Fruit fly (Drosophila melanogaster) whole organism, embryonic: Measurements from ENCODE around the gene Agpat1.
A peak's percentile ranks its signal among the peaks of the same experiment; 100 is the strongest.

Experiments
- Atf3 ChIP-seq: fragments of 200-800 bp; sonication (Bioruptor generic); optimal IDR thresholded peaks from 3 replicates; lab custom pipeline; 2016; ENCODE audit warnings: missing biosample characterization, missing genetic modification characterization
- Bgb ChIP-seq: fragments of 200-800 bp; sonication (Bioruptor generic); IDR thresholded peaks from 2 replicates; pipeline ENCODE4 v1.3.6; 2022; ENCODE audit warnings: missing biosample characterization, missing genetic modification characterization; ENCODE audit not compliant: partially characterized antibody
- CG10959 ChIP-seq: fragments of 200-800 bp; sonication (Bioruptor generic); IDR thresholded peaks from 2 replicates; pipeline ENCODE4 v1.3.6; 2022; ENCODE audit warnings: missing biosample characterization, missing genetic modification characterization
- CG12104 ChIP-seq: fragments of 200-800 bp; sonication (Bioruptor generic); optimal IDR thresholded peaks from 3 replicates; lab custom pipeline; 2016; ENCODE audit warnings: missing biosample characterization, missing genetic modification characterization
- CG12659 ChIP-seq: fragments of 200-800 bp; sonication (Bioruptor generic); optimal IDR thresholded peaks from 3 replicates; lab custom pipeline; 2017; ENCODE audit warnings: mild to moderate bottlenecking, missing biosample characterization, missing genetic modification reagents, missing genetic modification characterization
- CG14710 ChIP-seq: fragments of 200-800 bp; sonication (Bioruptor generic); optimal IDR thresholded peaks from 3 replicates; lab custom pipeline; 2019; ENCODE audit warnings: missing biosample characterization, mild to moderate bottlenecking, missing genetic modification characterization, moderate library complexity
- CG14860 ChIP-seq: fragments of 200-800 bp; sonication (Bioruptor generic); IDR thresholded peaks from 3 replicates; pipeline ENCODE4 v1.3.6; 2022; ENCODE audit warnings: missing biosample characterization, missing genetic modification characterization; ENCODE audit not compliant: partially characterized antibody
- CG1602 ChIP-seq: fragments of 200-800 bp; sonication (Bioruptor generic); optimal IDR thresholded peaks from 3 replicates; lab custom pipeline; 2016; ENCODE audit warnings: missing biosample characterization, missing genetic modification characterization
- CG2116 ChIP-seq: fragments of 200-800 bp; sonication (Bioruptor generic); optimal IDR thresholded peaks from 3 replicates; lab custom pipeline; 2018; ENCODE audit warnings: missing biosample characterization, mild to moderate bottlenecking, missing genetic modification characterization
- CG31441 ChIP-seq: fragments of 200-800 bp; sonication (Bioruptor generic); IDR thresholded peaks from 2 replicates; pipeline ENCODE4 v1.3.6; 2022; ENCODE audit warnings: missing biosample characterization, missing genetic modification characterization
- CG32772 ChIP-seq: fragments of 200-800 bp; sonication (Bioruptor generic); IDR thresholded peaks from 2 replicates; pipeline ENCODE4 v1.3.6; 2022; ENCODE audit warnings: missing biosample characterization, missing genetic modification characterization
- CG3726 ChIP-seq: fragments of 200-800 bp; sonication (Bioruptor generic); IDR thresholded peaks from 3 replicates; pipeline ENCODE4, ENCODE4 v1.3.6; 2022; ENCODE audit warnings: missing biosample characterization, missing genetic modification characterization
- CG3847 ChIP-seq: fragments of 200-800 bp; sonication (Bioruptor generic); IDR thresholded peaks from 2 replicates; pipeline ENCODE4 v1.3.6; 2022; ENCODE audit warnings: missing biosample characterization, missing genetic modification characterization
- CG42726 ChIP-seq: fragments of 200-800 bp; sonication (Bioruptor generic); IDR thresholded peaks from 2 replicates; pipeline ENCODE4 v1.3.6; 2022; ENCODE audit warnings: missing biosample characterization, missing genetic modification characterization; ENCODE audit not compliant: partially characterized antibody
- CG4707 ChIP-seq: fragments of 200-800 bp; sonication (Bioruptor generic); optimal IDR thresholded peaks from 2 replicates; lab custom pipeline; 2018; ENCODE audit warnings: missing biosample characterization, mild to moderate bottlenecking, missing genetic modification characterization, moderate library complexity
- CG5245 ChIP-seq: fragments of 200-800 bp; sonication (Bioruptor generic); optimal IDR thresholded peaks from 3 replicates; lab custom pipeline; 2016; ENCODE audit warnings: missing biosample characterization, missing genetic modification characterization
- CG7786 ChIP-seq: fragments of 200-800 bp; sonication (Bioruptor generic); optimal IDR thresholded peaks from 2 replicates; lab custom pipeline; 2016; ENCODE audit warnings: missing biosample characterization, missing genetic modification characterization
- D ChIP-seq, 2 experiments: fragments of 200-800 bp in 1 of 2; fragments of >200 bp in 1 of 2; sonication (Bioruptor generic) in 1 of 2; optimal IDR thresholded peaks; 2 replicates in 1 of 2; 3 replicates in 1 of 2; lab custom pipeline; 2017; ENCODE audit warnings: mild to moderate bottlenecking in 1 of 2, missing biosample characterization in 1 of 2, missing genetic modification characterization in 1 of 2, missing genetic modification reagents in 1 of 2
- Dip3 ChIP-seq: fragments of 200-800 bp; sonication (Bioruptor generic); optimal IDR thresholded peaks from 3 replicates; lab custom pipeline; 2016; ENCODE audit warnings: missing biosample characterization, missing genetic modification characterization
- Doc3 ChIP-seq: fragments of 200-800 bp; sonication (Bioruptor generic); IDR thresholded peaks from 3 replicates; pipeline ENCODE4 v1.3.6; 2022; ENCODE audit warnings: missing biosample characterization, missing genetic modification characterization; ENCODE audit not compliant: partially characterized antibody
- E2f2 ChIP-seq: fragments of 200-800 bp; sonication (Bioruptor generic); IDR thresholded peaks from 2 replicates; pipeline ENCODE4 v1.3.6; 2022; ENCODE audit warnings: missing biosample characterization, missing genetic modification characterization
- Lhr ChIP-seq: fragments of 200-800 bp; sonication (Bioruptor generic); optimal IDR thresholded peaks from 3 replicates; lab custom pipeline; 2017; ENCODE audit warnings: mild to moderate bottlenecking, missing biosample characterization, missing genetic modification reagents, missing genetic modification characterization
- NfI ChIP-seq: fragments of 200-800 bp; sonication (Bioruptor generic); optimal IDR thresholded peaks from 3 replicates; lab custom pipeline; 2018; ENCODE audit warnings: missing biosample characterization, mild to moderate bottlenecking, missing genetic modification characterization, moderate library complexity
- Sry-δ ChIP-seq: fragments of 200-800 bp; sonication (Bioruptor generic); optimal IDR thresholded peaks from 2 replicates; lab custom pipeline; 2016; ENCODE audit warnings: missing biosample characterization, missing genetic modification characterization
- Usf ChIP-seq: fragments of 200-800 bp; sonication (Bioruptor generic); optimal IDR thresholded peaks from 2 replicates; lab custom pipeline; 2017; ENCODE audit warnings: missing genotype, missing biosample characterization, missing genetic modification characterization
- bab2 ChIP-seq: fragments of 200-800 bp; sonication (Bioruptor generic); optimal IDR thresholded peaks from 2 replicates; lab custom pipeline; 2016; ENCODE audit warnings: missing biosample characterization, missing genetic modification characterization
- cg ChIP-seq: fragments of 200-800 bp; sonication (Bioruptor generic); optimal IDR thresholded peaks from 3 replicates; lab custom pipeline; 2019; ENCODE audit warnings: missing biosample characterization, mild to moderate bottlenecking, missing genetic modification characterization, moderate library complexity
- dmrt11E ChIP-seq: fragments of 200-800 bp; sonication (Bioruptor generic); optimal IDR thresholded peaks from 3 replicates; lab custom pipeline; 2018; ENCODE audit warnings: missing biosample characterization, mild to moderate bottlenecking, missing genetic modification characterization, moderate library complexity
- gem ChIP-seq: fragments of 200-800 bp; sonication (Bioruptor generic); optimal IDR thresholded peaks from 2 replicates; lab custom pipeline; 2019; ENCODE audit warnings: missing biosample characterization, mild to moderate bottlenecking, missing genetic modification characterization, moderate library complexity
- gfzf ChIP-seq: fragments of 200-800 bp; sonication (Bioruptor generic); optimal IDR thresholded peaks from 2 replicates; lab custom pipeline; 2016; ENCODE audit warnings: missing biosample characterization, mild to moderate bottlenecking, missing genetic modification characterization, moderate library complexity
- ham ChIP-seq: fragments of 200-800 bp; sonication (Bioruptor generic); IDR thresholded peaks from 2 replicates; pipeline ENCODE4 v1.3.6; 2022; ENCODE audit warnings: missing biosample characterization, missing genetic modification characterization
- hb ChIP-seq: fragments of 200-800 bp; sonication (Bioruptor generic); IDR thresholded peaks from 3 replicates; pipeline ENCODE4 v1.3.6; 2022; ENCODE audit warnings: missing biosample characterization, missing genetic modification characterization; ENCODE audit not compliant: partially characterized antibody
- hbn ChIP-seq: fragments of 200-800 bp; sonication (Bioruptor generic); IDR thresholded peaks from 2 replicates; pipeline ENCODE4 v1.3.6; 2022; ENCODE audit warnings: missing biosample characterization, missing genetic modification characterization; ENCODE audit not compliant: partially characterized antibody
- ind ChIP-seq: fragments of 200-800 bp; sonication (Bioruptor generic); optimal IDR thresholded peaks from 3 replicates; lab custom pipeline; 2016; ENCODE audit warnings: missing biosample characterization, missing genetic modification characterization
- inv ChIP-seq: fragments of 200-800 bp; sonication (Bioruptor generic); IDR thresholded peaks from 2 replicates; pipeline ENCODE4 v1.3.6; 2022; ENCODE audit warnings: missing biosample characterization, missing genetic modification characterization; ENCODE audit not compliant: partially characterized antibody
- kah ChIP-seq: fragments of 200-800 bp; sonication (Bioruptor generic); optimal IDR thresholded peaks from 2 replicates; lab custom pipeline; 2018; ENCODE audit warnings: missing biosample characterization, mild to moderate bottlenecking, missing genetic modification characterization
- knrl ChIP-seq: fragments of 200-800 bp; sonication (Bioruptor generic); IDR thresholded peaks from 3 replicates; pipeline ENCODE4 v1.3.6; 2022; ENCODE audit warnings: missing biosample characterization, missing genetic modification characterization; ENCODE audit not compliant: partially characterized antibody
- peb ChIP-seq: fragments of 200-800 bp; sonication (Bioruptor generic); IDR thresholded peaks from 2 replicates; pipeline ENCODE4 v1.3.6; 2022; ENCODE audit warnings: missing biosample characterization, missing genetic modification characterization
- pho ChIP-seq: fragments of 200-800 bp; sonication (Bioruptor generic); optimal IDR thresholded peaks from 2 replicates; lab custom pipeline; 2016; ENCODE audit warnings: missing biosample characterization, missing genetic modification characterization
- pzg ChIP-seq: fragments of 200-800 bp; sonication (Bioruptor generic); optimal IDR thresholded peaks from 3 replicates; lab custom pipeline; 2018; ENCODE audit warnings: missing biosample characterization, mild to moderate bottlenecking, missing genetic modification characterization, moderate library complexity
- sens ChIP-seq: fragments of 200-800 bp; sonication (Bioruptor generic); peaks from one replicate; lab custom pipeline; 2016; ENCODE audit warnings: missing biosample characterization, missing genetic modification characterization
- slbo ChIP-seq: fragments of 200-800 bp; sonication (Bioruptor generic); IDR thresholded peaks from 2 replicates; pipeline ENCODE4 v1.3.6; 2022; ENCODE audit warnings: missing biosample characterization, missing genetic modification characterization
- sob ChIP-seq: fragments of 200-800 bp; sonication (Bioruptor generic); IDR thresholded peaks from 2 replicates; pipeline ENCODE4 v1.3.6; 2022; ENCODE audit warnings: missing biosample characterization, missing genetic modification characterization
- stwl ChIP-seq: fragments of 200-800 bp; sonication (Bioruptor generic); optimal IDR thresholded peaks from 3 replicates; lab custom pipeline; 2018; ENCODE audit warnings: missing biosample characterization, mild to moderate bottlenecking, missing genetic modification characterization, moderate library complexity
- tna ChIP-seq: fragments of 200-800 bp; sonication (Bioruptor generic); IDR thresholded peaks from 2 replicates; pipeline ENCODE4 v1.3.6; 2022; ENCODE audit warnings: missing biosample characterization, missing genetic modification characterization; ENCODE audit not compliant: partially characterized antibody
- tx ChIP-seq: fragments of 200-800 bp; sonication (Bioruptor generic); optimal IDR thresholded peaks from 2 replicates; lab custom pipeline; 2016; ENCODE audit warnings: missing biosample characterization, missing genetic modification characterization
- zen ChIP-seq: fragments of 200-800 bp; sonication (Bioruptor generic); optimal IDR thresholded peaks from 3 replicates; lab custom pipeline; 2018; ENCODE audit warnings: missing biosample characterization, mild to moderate bottlenecking, missing genetic modification characterization, moderate library complexity
- zfh1 ChIP-seq: fragments of 200-800 bp; sonication (Bioruptor generic); IDR thresholded peaks from 3 replicates; pipeline ENCODE4 v1.3.6; 2022; ENCODE audit warnings: missing biosample characterization, missing genetic modification characterization

The Agpat1 gene

DNA sequence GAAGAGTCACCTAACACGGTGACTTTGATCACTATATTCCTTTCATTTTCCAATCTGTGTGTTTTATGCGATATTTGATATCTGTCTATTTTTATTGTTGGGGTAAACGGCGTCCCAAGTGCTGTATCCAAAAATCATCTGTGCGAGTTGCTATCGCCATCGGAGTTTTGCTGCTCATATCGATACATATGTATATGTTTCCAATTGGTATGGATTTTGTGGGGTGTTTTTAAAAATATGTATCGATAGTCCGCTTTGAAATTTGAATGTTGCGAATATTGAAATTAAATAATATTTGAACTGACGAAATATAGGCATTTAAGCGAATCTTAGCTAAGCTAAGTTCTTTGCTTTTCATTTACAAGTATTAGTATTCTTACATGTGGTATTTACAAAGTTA lies 1.6 kb upstream of the Agpat1 start, which contains the start of gene pira (continued):
- TF ChIP-seq CG14860 (GFP tag; lab: Robert Waterston, UW) (peak; percentile 80), CG3847 (GFP tag; lab: Robert Waterston, UW) (no peak), CG12104 (GFP tag; lab: Kevin White, UChicago) (no peak), Sry-δ (GFP tag; lab: Kevin White, UChicago) (peak; percentile 54), hbn (GFP tag; lab: Robert Waterston, UW) (peak; percentile 68), CG12659 (GFP tag; lab: Kevin White, UChicago) (no peak), CG14710 (tag; lab: Kevin White, UChicago) (no peak), Atf3 (no peak), CG1602 (GFP tag; lab: Kevin White, UChicago) (no peak), hb (peak; percentile 73), E2f2 (GFP tag; lab: Robert Waterston, UW) (peak; percentile 74), gem (tag; lab: Kevin White, UChicago) (no peak), zfh1 (GFP tag; lab: Robert Waterston, UW) (no peak), stwl (tag; lab: Kevin White, UChicago) (peak; percentile 38), Bgb (GFP tag; lab: Robert Waterston, UW) (peak; percentile 85), cg (GFP tag; lab: Kevin White, UChicago) (no peak), CG10959 (no peak), CG4707 (GFP tag; lab: Kevin White, UChicago) (no peak), CG5245 (GFP tag; lab: Kevin White, UChicago) (no peak), sob (no peak), tna (peak; percentile 68), CG2116 (peak; percentile 79), bab2 (no peak), NfI (GFP tag; lab: Kevin White, UChicago) (no peak), pzg (GFP tag; lab: Kevin White, UChicago) (peak; percentile 28), Usf (no peak), Lhr (GFP tag; lab: Kevin White, UChicago) (no peak), tx (GFP tag; lab: Kevin White, UChicago) (no peak), CG3726 (GFP tag; lab: Robert Waterston, UW) (no peak), Doc3 (GFP tag; lab: Robert Waterston, UW) (peak; percentile 68), CG32772 (GFP tag; lab: Robert Waterston, UW) (no peak), CG7786 (no peak), dmrt11E (no peak), D (optimal IDR thresholded peaks at IDR 0.05; lab: Kevin White, UChicago) (no peak), D (GFP tag; optimal IDR thresholded peaks at IDR 0.05; lab: Kevin White, UChicago) (no peak), Dip3 (GFP tag; lab: Kevin White, UChicago) (no peak), zen (tag; lab: Kevin White, UChicago) (no peak)

DNA sequence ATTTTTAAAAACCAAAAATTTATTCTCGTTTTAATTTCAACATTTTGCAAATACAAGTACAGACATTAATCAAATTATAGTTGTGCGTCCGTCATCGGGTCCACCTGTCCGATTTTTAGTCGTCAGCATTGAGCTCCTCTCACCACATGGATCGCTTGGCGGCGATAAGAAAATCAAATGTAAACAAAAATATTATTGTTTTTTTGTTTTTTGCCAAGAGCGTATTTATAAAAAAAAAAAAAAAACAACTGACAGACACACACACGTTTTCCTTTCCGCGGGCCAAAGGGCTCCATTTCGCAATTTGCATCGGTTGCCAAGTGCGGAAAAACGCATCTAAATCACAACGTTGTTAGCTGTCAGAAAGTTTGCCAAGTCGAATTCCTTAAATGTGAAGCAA lies 1.2 kb upstream of the Agpat1 start:
- 0 out of 2 replicates have a peak, but pooled peaks have one; percentile 0 for TF ChIP-seq inv (GFP tag; lab: Robert Waterston, UW)
- 0 out of 3 replicates have a peak, but pooled peaks have one; percentile 1 for TF ChIP-seq CG14860 (GFP tag; lab: Robert Waterston, UW)
- peak; percentile 28 for TF ChIP-seq sens

DNA sequence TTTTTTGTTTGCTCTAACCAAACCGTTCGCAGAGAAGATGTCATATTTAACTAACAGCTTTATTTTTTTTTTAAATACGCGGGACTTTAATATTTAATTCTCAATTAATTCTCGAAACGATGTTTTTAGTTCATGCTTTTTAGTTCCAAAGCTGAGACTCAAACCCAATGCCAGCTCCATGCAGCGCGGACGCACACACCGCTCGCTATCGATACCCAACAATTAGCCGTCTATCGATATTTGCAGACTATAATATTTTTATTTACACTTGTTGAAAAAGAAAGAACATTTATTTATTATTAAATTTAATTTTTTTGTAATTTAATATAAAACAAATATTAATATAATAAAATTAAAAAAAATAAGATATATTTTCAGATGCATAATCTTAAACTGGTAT lies 426 bp upstream of the Agpat1 start:
- TF ChIP-seq ind (GFP tag; lab: Kevin White, UChicago) = no peak
- peak; percentile 9 for TF ChIP-seq gfzf
- peak; percentile 60; the same call in 1 of the 3 replicates for TF ChIP-seq knrl (GFP tag; lab: Robert Waterston, UW)
- TF ChIP-seq pho = no peak
- 0 out of 2 replicates have a peak, but pooled peaks have one; percentile 21 for TF ChIP-seq CG31441 (GFP tag; lab: Robert Waterston, UW)
- TF ChIP-seq ham (GFP tag; lab: Robert Waterston, UW) = no peak
- no peak for TF ChIP-seq dmrt11E
- no peak for TF ChIP-seq kah (GFP tag; lab: Kevin White, UChicago)
- TF ChIP-seq peb = no peak
- peak; percentile 62 for TF ChIP-seq Bgb (GFP tag; lab: Robert Waterston, UW)
- TF ChIP-seq hb = peak; percentile 74; the same call in 2 of the 3 replicates
- TF ChIP-seq CG42726 (GFP tag; lab: Robert Waterston, UW) = peak; percentile 75; the same call in 1 of the 2 replicates
- no peak for TF ChIP-seq slbo (GFP tag; lab: Robert Waterston, UW)
- peak; percentile 47 for TF ChIP-seq stwl (tag; lab: Kevin White, UChicago)
